Fruit fly (Drosophila melanogaster) whole organism, embryonic: ENCODE results near the gene Hs2st.

Experiments used
- Aef1 ChIP-seq: fragments of 200-800 bp; sonication (Bioruptor generic); IDR thresholded peaks from 3 replicates; pipeline ENCODE4 v1.3.6; 2022; ENCODE audit warnings: missing biosample characterization, missing genetic modification characterization
- B-H2 ChIP-seq: fragments of 200-800 bp; sonication (Bioruptor generic); optimal IDR thresholded peaks from 2 replicates; lab custom pipeline; 2018; ENCODE audit warnings: missing biosample characterization, mild to moderate bottlenecking, missing genetic modification characterization
- CG10274 ChIP-seq: fragments of 200-800 bp; sonication (Bioruptor generic); optimal IDR thresholded peaks from 3 replicates; lab custom pipeline; 2017; ENCODE audit warnings: missing biosample characterization, mild to moderate bottlenecking, missing genetic modification characterization
- CG11247 ChIP-seq: fragments of 200-800 bp; sonication (Bioruptor generic); IDR thresholded peaks from 2 replicates; pipeline ENCODE4 v1.3.6; 2022; ENCODE audit warnings: missing biosample characterization, missing genetic modification characterization
- CG11504 ChIP-seq: fragments of 200-800 bp; sonication (Bioruptor generic); optimal IDR thresholded peaks from 3 replicates; lab custom pipeline; 2019; ENCODE audit warnings: missing biosample characterization, mild to moderate bottlenecking, missing genetic modification characterization, moderate library complexity
- CG12236 ChIP-seq: fragments of 200-800 bp; sonication (Bioruptor generic); optimal IDR thresholded peaks from 2 replicates; lab custom pipeline; 2016; ENCODE audit warnings: missing biosample characterization, missing genetic modification characterization
- CG13123 ChIP-seq: fragments of 200-800 bp; sonication (Bioruptor generic); optimal IDR thresholded peaks from 2 replicates; lab custom pipeline; 2016; ENCODE audit warnings: missing biosample characterization, missing genetic modification characterization
- CG1602 ChIP-seq: fragments of 200-800 bp; sonication (Bioruptor generic); optimal IDR thresholded peaks from 3 replicates; lab custom pipeline; 2016; ENCODE audit warnings: missing biosample characterization, missing genetic modification characterization
- CG1647 ChIP-seq: fragments of 200-800 bp; sonication (Bioruptor generic); optimal IDR thresholded peaks from 3 replicates; lab custom pipeline; 2016; ENCODE audit warnings: missing biosample characterization, missing genetic modification characterization
- CG16813 ChIP-seq: fragments of 200-800 bp; sonication (Bioruptor generic); IDR thresholded peaks from 3 replicates; pipeline ENCODE4 v1.3.6; 2022; ENCODE audit warnings: missing biosample characterization, missing genetic modification characterization; ENCODE audit not compliant: partially characterized antibody
- CG17912 ChIP-seq: fragments of 200-800 bp; sonication (Bioruptor generic); optimal IDR thresholded peaks from 2 replicates; lab custom pipeline; 2018; ENCODE audit warnings: missing biosample characterization, mild to moderate bottlenecking, missing genetic modification characterization
- CG1832 ChIP-seq: fragments of 200-800 bp; sonication (Bioruptor generic); optimal IDR thresholded peaks from 2 replicates; lab custom pipeline; 2017; ENCODE audit warnings: missing biosample characterization, mild to moderate bottlenecking, missing genetic modification characterization, inconsistent platforms
- CG18476 ChIP-seq: fragments of 200-800 bp; sonication (Bioruptor generic); optimal IDR thresholded peaks from 2 replicates; lab custom pipeline; 2016; ENCODE audit warnings: missing biosample characterization, mild to moderate bottlenecking, missing genetic modification characterization
- CG2116 ChIP-seq: fragments of 200-800 bp; sonication (Bioruptor generic); optimal IDR thresholded peaks from 3 replicates; lab custom pipeline; 2018; ENCODE audit warnings: missing biosample characterization, mild to moderate bottlenecking, missing genetic modification characterization
- CG2129 ChIP-seq: fragments of 200-800 bp; sonication (Bioruptor generic); IDR thresholded peaks from 2 replicates; pipeline ENCODE4 v1.3.6; 2022; ENCODE audit warnings: missing biosample characterization, missing genetic modification characterization; ENCODE audit not compliant: partially characterized antibody
- CG3847 ChIP-seq: fragments of 200-800 bp; sonication (Bioruptor generic); IDR thresholded peaks from 2 replicates; pipeline ENCODE4 v1.3.6; 2022; ENCODE audit warnings: missing biosample characterization, missing genetic modification characterization
- CG6683 ChIP-seq: fragments of 200-800 bp; sonication (Bioruptor generic); optimal IDR thresholded peaks from 2 replicates; lab custom pipeline; 2017; ENCODE audit warnings: missing biosample characterization, mild to moderate bottlenecking, missing genetic modification characterization, missing genetic modification reagents
- CG6689 ChIP-seq: fragments of 200-800 bp; sonication (Bioruptor generic); IDR thresholded peaks from 2 replicates; pipeline ENCODE4 v1.3.6; 2022; ENCODE audit warnings: missing biosample characterization, missing genetic modification characterization
- CG6791 ChIP-seq: fragments of 200-800 bp; sonication (Bioruptor generic); IDR thresholded peaks from 3 replicates; pipeline ENCODE4 v1.3.6; 2022; ENCODE audit warnings: missing biosample characterization, missing genetic modification characterization; ENCODE audit not compliant: partially characterized antibody
- CG7839 ChIP-seq: fragments of 200-800 bp; sonication (Bioruptor generic); optimal IDR thresholded peaks from 3 replicates; lab custom pipeline; 2018; ENCODE audit warnings: missing biosample characterization, mild to moderate bottlenecking, missing genetic modification characterization, moderate library complexity
- CG7928 ChIP-seq: fragments of 200-800 bp; sonication (Bioruptor generic); optimal IDR thresholded peaks from 2 replicates; lab custom pipeline; 2017; ENCODE audit warnings: missing biosample characterization, mild to moderate bottlenecking, missing genetic modification characterization
- CG8281 ChIP-seq: fragments of 200-800 bp; sonication (Bioruptor generic); optimal IDR thresholded peaks from 2 replicates; lab custom pipeline; 2018; ENCODE audit warnings: missing biosample characterization, mild to moderate bottlenecking, missing genetic modification characterization, moderate library complexity
- CG8924 ChIP-seq: fragments of 200-800 bp; optimal IDR thresholded peaks from 3 replicates; lab custom pipeline; 2019; ENCODE audit warnings: missing biosample characterization, mild to moderate bottlenecking, missing genetic modification characterization, moderate library complexity
- CG8944 ChIP-seq: fragments of 200-800 bp; sonication (Bioruptor generic); optimal IDR thresholded peaks from 3 replicates; lab custom pipeline; 2016; ENCODE audit warnings: missing biosample characterization, missing genetic modification characterization
- Camta ChIP-seq: fragments of 200-800 bp; sonication (Bioruptor generic); optimal IDR thresholded peaks from 2 replicates; lab custom pipeline; 2016; ENCODE audit warnings: missing biosample characterization, missing genetic modification characterization
- CoRest ChIP-seq: fragments of 200-800 bp; sonication (Bioruptor generic); optimal IDR thresholded peaks from 3 replicates; lab custom pipeline; 2018; ENCODE audit warnings: missing biosample characterization, mild to moderate bottlenecking, missing genetic modification characterization, moderate library complexity
- E2f1 ChIP-seq: fragments of 200-800 bp; sonication (Bioruptor generic); IDR thresholded peaks from 2 replicates; pipeline ENCODE4 v1.3.6; 2022; ENCODE audit warnings: missing biosample characterization, missing genetic modification characterization
- Ets65A ChIP-seq: fragments of 200-800 bp; sonication (Bioruptor generic); peaks from one replicate; lab custom pipeline; 2016; ENCODE audit warnings: missing biosample characterization, missing genetic modification characterization
- Hr78 ChIP-seq, 2 experiments: fragments of 200-800 bp in 1 of 2; fragments of >200 bp in 1 of 2; sonication (Bioruptor generic) in 1 of 2; optimal IDR thresholded peaks; 2 replicates each; lab custom pipeline; 2017 to 2019; ENCODE audit warnings: missing biosample characterization in 2 of 2, missing genetic modification characterization in 2 of 2, mild to moderate bottlenecking in 1 of 2, moderate library complexity in 1 of 2
- Nf-YA ChIP-seq: fragments of 200-800 bp; sonication (Bioruptor generic); IDR thresholded peaks from 2 replicates; pipeline ENCODE4 v1.3.6; 2022; ENCODE audit warnings: missing biosample characterization, missing genetic modification characterization
- Poxn ChIP-seq: fragments of 200-800 bp; sonication (Bioruptor generic); IDR thresholded peaks from 2 replicates; pipeline ENCODE4 v1.3.6; 2022; ENCODE audit warnings: missing biosample characterization, missing genetic modification characterization
- Sox102F ChIP-seq: fragments of 200-800 bp; sonication (Bioruptor generic); optimal IDR thresholded peaks from 2 replicates; lab custom pipeline; 2018; ENCODE audit warnings: missing biosample characterization, mild to moderate bottlenecking, missing genetic modification characterization, moderate library complexity
- al ChIP-seq: fragments of 200-800 bp; sonication (Bioruptor generic); IDR thresholded peaks from 2 replicates; pipeline ENCODE4 v1.3.6; 2022; ENCODE audit warnings: missing biosample characterization, missing genetic modification characterization
- bcd ChIP-seq: fragments of 200-800 bp; sonication (Bioruptor generic); optimal IDR thresholded peaks from 2 replicates; lab custom pipeline; 2017; ENCODE audit warnings: missing biosample characterization, mild to moderate bottlenecking, missing genetic modification characterization
- chn ChIP-seq: fragments of 200-800 bp; sonication (Bioruptor generic); optimal IDR thresholded peaks from 2 replicates; lab custom pipeline; 2016; ENCODE audit warnings: missing biosample characterization, missing genetic modification characterization
- da ChIP-seq: fragments of 200-800 bp; sonication (Bioruptor generic); optimal IDR thresholded peaks from 2 replicates; lab custom pipeline; 2016; ENCODE audit warnings: missing biosample characterization, missing genetic modification characterization
- dan ChIP-seq: fragments of 200-800 bp; sonication (Bioruptor generic); IDR thresholded peaks from 2 replicates; pipeline ENCODE4 v1.3.6; 2022; ENCODE audit warnings: missing biosample characterization, missing genetic modification characterization
- eve ChIP-seq, 2 experiments: fragments of >200 bp; optimal IDR thresholded peaks; 2 replicates each; lab custom pipeline; 2017; ENCODE audit warnings: missing biosample characterization in 2 of 2, missing genetic modification characterization in 2 of 2
- mld ChIP-seq: fragments of 200-800 bp; sonication (Bioruptor generic); IDR thresholded peaks from 3 replicates; pipeline ENCODE4 v1.3.6; 2022; ENCODE audit warnings: missing biosample characterization, missing genetic modification characterization; ENCODE audit not compliant: partially characterized antibody
- nmo ChIP-seq: fragments of 200-800 bp; sonication (Bioruptor generic); optimal IDR thresholded peaks from 2 replicates; lab custom pipeline; 2018; ENCODE audit warnings: missing biosample characterization, mild to moderate bottlenecking, missing genetic modification characterization, moderate library complexity
- prd ChIP-seq, 3 experiments: fragments of >200 bp in 2 of 3; fragments of 200-800 bp in 1 of 3; sonication (Bioruptor generic) in 1 of 3; optimal IDR thresholded peaks in 2 of 3; IDR thresholded peaks in 1 of 3; 2 replicates in 2 of 3; 3 replicates in 1 of 3; pipeline versions ENCODE4 v1.3.6 to Lab custom; 2017 to 2022; ENCODE audit warnings: missing biosample characterization in 1 of 3, missing genetic modification characterization in 1 of 3
- rib ChIP-seq: fragments of 200-800 bp; sonication (Bioruptor generic); IDR thresholded peaks from 2 replicates; pipeline ENCODE4 v1.3.6; 2022; ENCODE audit warnings: missing biosample characterization, missing genetic modification characterization
- scrt ChIP-seq: fragments of 200-800 bp; sonication (Bioruptor generic); optimal IDR thresholded peaks from 2 replicates; lab custom pipeline; 2018; ENCODE audit warnings: missing biosample characterization, mild to moderate bottlenecking, missing genetic modification characterization, moderate library complexity
- sd ChIP-seq: fragments of 200-800 bp; sonication (Bioruptor generic); optimal IDR thresholded peaks from 3 replicates; lab custom pipeline; 2018; ENCODE audit warnings: missing biosample characterization, mild to moderate bottlenecking, missing genetic modification characterization, moderate library complexity
- shn ChIP-seq: fragments of 200-800 bp; sonication (Bioruptor generic); optimal IDR thresholded peaks from 3 replicates; lab custom pipeline; 2016; ENCODE audit warnings: missing biosample characterization, missing genetic modification characterization
- slou ChIP-seq: fragments of 200-800 bp; sonication (Bioruptor generic); optimal IDR thresholded peaks from 3 replicates; lab custom pipeline; 2016; ENCODE audit warnings: missing biosample characterization, missing genetic modification characterization
- sr ChIP-seq: fragments of 200-800 bp; sonication (Bioruptor generic); IDR thresholded peaks from 3 replicates; pipeline ENCODE4 v1.3.6; 2022; ENCODE audit warnings: missing biosample characterization, missing genetic modification characterization
- toy ChIP-seq: fragments of 200-800 bp; sonication (Bioruptor generic); IDR thresholded peaks from 2 replicates; pipeline ENCODE4 v1.3.6; 2022; ENCODE audit warnings: missing biosample characterization, missing genetic modification characterization
- zfh2 ChIP-seq: fragments of 200-800 bp; sonication (Bioruptor generic); optimal IDR thresholded peaks from 2 replicates; lab custom pipeline; 2016; ENCODE audit warnings: missing biosample characterization, missing genetic modification characterization

Hs2st gene

dm6 chr2L:19439598-19440230, 4.8 kb downstream of the Hs2st start (continued):
- peak; percentile 61; the same call in 1 of the 2 replicates for TF ChIP-seq rib
- peak; percentile 70 for TF ChIP-seq scrt (GFP tag; lab: Kevin White, UChicago)
- peak; percentile 31 for TF ChIP-seq shn (GFP tag; lab: Kevin White, UChicago)
- no peak for TF ChIP-seq CG1832 (GFP tag; lab: Kevin White, UChicago)
- 0 out of 2 replicates have a peak, but pooled peaks have one; percentile 22 for TF ChIP-seq toy (GFP tag; lab: Robert Waterston, UW)
- no peak for TF ChIP-seq eve (GFP tag; optimal IDR thresholded peaks at IDR 0.05; lab: Kevin White, UChicago)
- TF ChIP-seq Aef1 (GFP tag; lab: Robert Waterston, UW), result peak; percentile 91
- peak; percentile 24 for TF ChIP-seq CG7928 (GFP tag; lab: Kevin White, UChicago)
- TF ChIP-seq CG1647 (GFP tag; lab: Kevin White, UChicago), result peak; percentile 23
- peak; percentile 85 for TF ChIP-seq CG17912
- peak; percentile 90 for TF ChIP-seq CG3847 (GFP tag; lab: Robert Waterston, UW)
- TF ChIP-seq slou, result no peak
- no peak for TF ChIP-seq dan (GFP tag; lab: Robert Waterston, UW)
- peak; percentile 70 for TF ChIP-seq bcd (GFP tag; lab: Kevin White, UChicago)
- TF ChIP-seq CG10274 (GFP tag; lab: Kevin White, UChicago), result peak; percentile 26
- peak; percentile 59 for TF ChIP-seq CG2116
- peak; percentile 24 for TF ChIP-seq CG12236 (GFP tag; lab: Kevin White, UChicago)
- TF ChIP-seq Nf-YA (GFP tag; lab: Robert Waterston, UW), result peak; percentile 91
- TF ChIP-seq CG1602 (GFP tag; lab: Kevin White, UChicago), result peak; percentile 83
- peak; percentile 53 for TF ChIP-seq CG18476
- peak in 1 of 2 experiments; percentile 67 for TF ChIP-seq Hr78 (GFP tag; optimal IDR thresholded peaks at IDR 0.05; lab: Kevin White, UChicago)
- TF ChIP-seq chn (GFP tag; lab: Kevin White, UChicago), result peak; percentile 83
- peak; percentile 74 for TF ChIP-seq CG6689 (GFP tag; lab: Robert Waterston, UW)
- peak; percentile 73 for TF ChIP-seq da (GFP tag; lab: Kevin White, UChicago)
- peak; percentile 89 for TF ChIP-seq CG8924 (tag; lab: Kevin White, UChicago)
- peak; percentile 40 for TF ChIP-seq zfh2 (GFP tag; lab: Kevin White, UChicago)
- TF ChIP-seq Sox102F (GFP tag; lab: Kevin White, UChicago), result peak; percentile 87
- no peak for TF ChIP-seq CG6791 (GFP tag; lab: Robert Waterston, UW)
- peak; percentile 93 for TF ChIP-seq CoRest (tag; lab: Kevin White, UChicago)
- peak; percentile 89 for TF ChIP-seq sd (tag; lab: Kevin White, UChicago)
- peak; percentile 29 for TF ChIP-seq CG6683 (GFP tag; lab: Kevin White, UChicago)
- no peak for TF ChIP-seq CG2129 (GFP tag; lab: Robert Waterston, UW)
- TF ChIP-seq nmo (GFP tag; lab: Kevin White, UChicago), result peak; percentile 73
- no peak for TF ChIP-seq mld (GFP tag; lab: Robert Waterston, UW)
- TF ChIP-seq E2f1 (GFP tag; lab: Robert Waterston, UW), result peak; percentile 27; the same call in 1 of the 2 replicates
- TF ChIP-seq CG8944, result peak; percentile 42
- peak; percentile 53; the same call in 1 of the 2 replicates for TF ChIP-seq CG11247 (GFP tag; lab: Robert Waterston, UW)
- peak; percentile 62 for TF ChIP-seq al (GFP tag; lab: Robert Waterston, UW)
- TF ChIP-seq Poxn (GFP tag; lab: Robert Waterston, UW), result peak; percentile 66
- TF ChIP-seq B-H2, result peak; percentile 78
- no peak for TF ChIP-seq CG16813 (GFP tag; lab: Robert Waterston, UW)
- TF ChIP-seq Camta, result peak; percentile 86
- TF ChIP-seq Ets65A (GFP tag; lab: Kevin White, UChicago), result peak; percentile 97
- TF ChIP-seq sr, result no peak
- TF ChIP-seq CG8281 (tag; lab: Kevin White, UChicago), result peak; percentile 81
- no peak for TF ChIP-seq prd (optimal IDR thresholded peaks at IDR 0.05; lab: Kevin White, UChicago)
- TF ChIP-seq prd (GFP tag; IDR thresholded peaks at IDR 0.05; lab: Robert Waterston, UW), result peak; percentile 72
- peak; percentile 67 for TF ChIP-seq CG13123 (GFP tag; lab: Kevin White, UChicago)
- TF ChIP-seq CG11504 (tag; lab: Kevin White, UChicago), result peak; percentile 94
- TF ChIP-seq CG7839 (tag; lab: Kevin White, UChicago), result peak; percentile 83
